Worm (Caenorhabditis elegans): ENCODE measurements around the gene tra-4.

The tra-4 gene

DNA sequence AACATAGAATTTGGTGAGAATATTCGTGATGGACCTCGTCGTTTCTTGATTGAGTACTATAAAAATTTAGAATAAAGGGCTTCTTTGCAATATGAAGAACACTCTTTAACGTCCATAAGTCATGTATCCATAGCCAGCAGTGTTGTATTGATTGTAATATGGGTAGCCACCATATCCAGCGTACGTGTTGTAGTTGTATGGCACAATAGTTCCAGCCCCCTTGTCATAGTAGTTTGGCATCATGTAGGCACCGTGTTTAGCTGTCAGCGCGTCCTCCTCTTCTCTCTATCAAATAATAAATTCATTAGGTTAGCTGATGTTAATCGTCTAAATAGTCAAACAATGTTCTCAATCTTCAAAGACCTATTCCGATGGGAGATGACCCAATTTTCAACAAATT is 15.9 kb upstream of the tra-4 start:
- TF ChIP-seq nhr-23 (tag; optimal IDR thresholded peaks at IDR 0.05) (peak; percentile 51), pqm-1 (tag; optimal IDR thresholded peaks at IDR 0.05) (no peak)

DNA sequence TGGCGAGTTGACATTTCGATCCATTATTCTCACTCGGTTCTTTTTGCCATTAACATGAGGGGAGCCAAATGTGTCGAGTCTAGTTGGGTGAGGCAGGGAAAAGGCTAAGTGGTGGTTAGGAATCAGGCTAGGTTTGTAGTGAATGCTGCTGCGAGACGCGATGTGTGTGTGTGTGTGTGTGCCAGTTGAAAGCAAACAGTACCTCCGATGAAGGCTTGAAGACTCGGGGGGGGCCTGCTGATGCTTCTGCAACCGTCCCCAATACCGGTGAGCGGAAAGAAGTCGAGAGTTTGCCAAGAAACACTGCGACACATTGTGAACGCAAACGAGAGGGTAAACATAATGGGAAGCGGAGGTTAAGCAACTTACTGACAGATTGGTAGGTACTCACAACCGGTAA is 13.6 kb upstream of the tra-4 start, which contains the start of gene F53B3.3:
Gene F53B3.3 (minus strand): TSS at position 101 of the 400 bp plus-strand sequence.
- TF ChIP-seq pha-4 (tag; optimal IDR thresholded peaks at IDR 0.05) (peak; percentile 43), daf-12 (tag; optimal IDR thresholded peaks at IDR 0.05) (no peak)

DNA sequence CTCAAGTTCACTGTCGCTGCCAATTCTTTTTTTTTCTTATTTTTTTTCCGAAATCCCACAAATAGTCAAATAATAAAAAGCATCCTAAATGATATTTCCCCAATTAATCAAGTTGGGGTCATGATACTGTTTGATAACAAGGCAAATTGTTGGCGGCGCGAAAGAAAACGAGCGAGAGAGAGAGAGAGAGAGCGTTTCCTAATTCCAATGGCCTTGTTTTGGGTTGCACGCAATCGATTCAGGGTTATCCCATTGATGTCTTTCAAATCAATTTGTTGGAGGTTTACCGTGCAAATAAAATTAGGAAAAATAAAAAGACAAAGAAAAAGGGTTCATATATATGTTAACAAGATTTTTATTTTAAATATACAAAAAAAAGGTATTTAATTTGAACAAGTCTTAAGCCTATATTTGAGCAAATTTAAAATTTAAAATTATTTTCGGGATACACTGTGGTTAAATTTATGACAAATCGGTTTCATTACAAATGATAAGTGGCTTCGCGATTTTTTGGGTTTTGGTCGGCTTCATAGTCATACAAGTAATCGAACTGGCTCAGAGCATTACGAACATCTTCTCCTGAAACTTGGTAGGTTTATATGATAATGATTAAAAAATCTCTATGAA is 8.3 kb upstream of the tra-4 start:
- TF ChIP-seq fkh-10 (GFP tag; optimal IDR thresholded peaks at IDR 0.05) (no peak), nhr-11 (tag; optimal IDR thresholded peaks at IDR 0.05) (no peak), ceh-28 (tag; optimal IDR thresholded peaks at IDR 0.05) (peak; percentile 13), pqm-1 (tag; optimal IDR thresholded peaks at IDR 0.05) (no peak), ceh-16 (tag; optimal IDR thresholded peaks at IDR 0.05) (no peak), elt-3 (tag; optimal IDR thresholded peaks at IDR 0.05) (peak in 1 of 3 experiments; percentile 74), nhr-12 (tag; optimal IDR thresholded peaks at IDR 0.05) (no peak), daf-12 (tag; optimal IDR thresholded peaks at IDR 0.05) (no peak), egl-5 (tag; optimal IDR thresholded peaks at IDR 0.05) (no peak), nhr-43 (tag; optimal IDR thresholded peaks at IDR 0.05; ENCODE audit: poor library complexity, severe bottlenecking) (peak; percentile 56), elt-1 (tag; optimal IDR thresholded peaks at IDR 0.05) (no peak), fos-1 (tag; optimal IDR thresholded peaks at IDR 0.05) (no peak), tbx-2 (tag; optimal IDR thresholded peaks at IDR 0.05) (peak; percentile 49), R02D3.7 (tag; optimal IDR thresholded peaks at IDR 0.05) (no peak), ama-1 (optimal IDR thresholded peaks at IDR 0.05) (peak; percentile 59), nhr-28 (tag; optimal IDR thresholded peaks at IDR 0.05) (no peak), nhr-25 (tag; optimal IDR thresholded peaks at IDR 0.05) (peak; percentile 48), lin-39 (tag; optimal IDR thresholded peaks at IDR 0.05) (no peak), ZK546.5 (tag; optimal IDR thresholded peaks at IDR 0.05) (no peak)

DNA sequence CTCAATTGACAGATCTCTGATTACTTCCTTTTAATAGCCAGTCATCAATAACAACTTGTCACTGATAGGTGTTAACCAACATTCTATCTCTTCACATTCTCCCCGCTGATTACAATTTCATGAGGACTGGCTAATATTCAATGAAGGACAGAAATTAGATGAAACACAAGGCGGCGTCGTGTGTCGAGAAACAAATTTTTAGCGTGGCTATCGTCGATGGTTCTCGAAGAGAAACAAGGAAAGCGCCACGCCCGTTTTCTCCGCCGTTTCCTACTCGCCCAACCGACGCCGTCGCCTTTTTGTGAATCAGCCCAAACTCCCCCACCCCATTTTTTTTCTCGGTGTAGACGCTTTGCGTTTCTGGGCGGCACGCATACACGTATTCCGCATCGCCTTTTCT is 6.5 kb upstream of the tra-4 start, which contains the start of gene F53B3.6:
Gene F53B3.6 (plus strand): TSS at position 284 of the 400 bp plus-strand sequence.
- TF ChIP-seq fkh-2 (tag; optimal IDR thresholded peaks at IDR 0.05) (no peak), lin-39 (tag; optimal IDR thresholded peaks at IDR 0.05) (no peak), nhr-43 (tag; optimal IDR thresholded peaks at IDR 0.05; ENCODE audit: poor library complexity, severe bottlenecking) (peak; percentile 44), nhr-23 (tag; optimal IDR thresholded peaks at IDR 0.05) (peak; percentile 13), nhr-25 (tag; optimal IDR thresholded peaks at IDR 0.05) (peak; percentile 36)

DNA sequence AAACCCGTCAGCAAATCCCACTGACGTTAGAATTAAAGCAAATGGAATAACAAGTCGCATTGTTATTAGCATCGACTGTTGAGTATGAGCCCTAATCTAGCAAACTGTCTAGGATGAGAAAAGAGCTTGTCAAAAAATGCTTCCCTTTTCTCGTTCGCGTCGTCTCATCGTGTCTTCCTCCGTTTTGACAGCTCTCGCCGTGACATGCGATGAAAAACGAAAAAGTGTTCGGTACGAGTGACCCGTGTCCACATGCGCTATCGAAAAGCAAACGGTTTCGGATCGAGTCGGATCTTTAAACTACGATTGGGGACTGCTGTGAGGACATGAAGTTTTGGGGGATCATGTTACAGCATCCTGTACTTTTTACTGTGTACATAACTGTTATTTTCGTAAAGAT is 5.0 kb upstream of the tra-4 start, which contains the start of gene comt-1:
Gene comt-1 (minus strand): TSS at position 101 of the 400 bp plus-strand sequence.
- no peak for TF ChIP-seq mml-1 (tag; optimal IDR thresholded peaks at IDR 0.05)
- TF ChIP-seq ztf-11 (tag; optimal IDR thresholded peaks at IDR 0.05): no peak
- TF ChIP-seq ceh-16 (tag; optimal IDR thresholded peaks at IDR 0.05): no peak
- TF ChIP-seq nhr-237 (tag; optimal IDR thresholded peaks at IDR 0.05): no peak
- TF ChIP-seq skn-1 (tag; optimal IDR thresholded peaks at IDR 0.05): no peak
- TF ChIP-seq nhr-23 (tag; optimal IDR thresholded peaks at IDR 0.05): no peak
- TF ChIP-seq fkh-10 (GFP tag; optimal IDR thresholded peaks at IDR 0.05): no peak
- TF ChIP-seq lin-15B (tag; optimal IDR thresholded peaks at IDR 0.05): no peak
- no peak for TF ChIP-seq nhr-67 (tag; optimal IDR thresholded peaks at IDR 0.05)
- no peak for TF ChIP-seq elt-1 (tag; optimal IDR thresholded peaks at IDR 0.05)
- TF ChIP-seq zag-1 (tag; optimal IDR thresholded peaks at IDR 0.05): no peak
- TF ChIP-seq egl-27 (tag; optimal IDR thresholded peaks at IDR 0.05): no peak
- no peak for TF ChIP-seq unc-39 (tag; optimal IDR thresholded peaks at IDR 0.05)
- no peak for TF ChIP-seq ama-1 (optimal IDR thresholded peaks at IDR 0.05)
- TF ChIP-seq nhr-11 (tag; optimal IDR thresholded peaks at IDR 0.05): no peak

DNA sequence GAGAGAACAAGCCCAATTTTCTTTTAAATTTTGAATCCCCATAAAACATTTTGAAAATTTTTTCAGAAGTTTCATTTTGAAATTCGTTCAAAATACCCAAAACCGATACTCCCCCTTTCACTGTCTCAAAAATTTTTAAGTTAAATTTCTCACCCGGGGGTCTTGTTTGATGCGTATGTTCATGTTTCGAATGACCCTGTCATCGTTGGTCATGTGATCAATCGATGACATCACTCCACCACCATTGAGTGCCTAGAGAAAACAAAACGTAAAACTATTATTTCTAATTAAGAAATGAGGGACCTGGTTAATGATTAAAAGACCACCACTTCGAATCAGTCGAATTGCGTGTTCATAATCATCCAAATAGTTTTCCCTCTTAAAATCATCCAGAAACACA is 977 bp upstream of the tra-4 start:
- TF ChIP-seq egl-27 (tag; optimal IDR thresholded peaks at IDR 0.05): no peak
- TF ChIP-seq nhr-12 (tag; optimal IDR thresholded peaks at IDR 0.05): no peak
- TF ChIP-seq ceh-28 (tag; optimal IDR thresholded peaks at IDR 0.05): no peak
- peak; percentile 22 for TF ChIP-seq nfya-1 (tag; optimal IDR thresholded peaks at IDR 0.05; ENCODE audit: insufficient read depth)
- TF ChIP-seq nhr-25 (tag; optimal IDR thresholded peaks at IDR 0.05): peak; percentile 77
- TF ChIP-seq fos-1 (tag; optimal IDR thresholded peaks at IDR 0.05): no peak
- TF ChIP-seq tbx-2 (tag; optimal IDR thresholded peaks at IDR 0.05): no peak
- no peak for TF ChIP-seq ceh-16 (tag; optimal IDR thresholded peaks at IDR 0.05)
- TF ChIP-seq sea-2 (GFP tag; optimal IDR thresholded peaks at IDR 0.05): no peak
- no peak for TF ChIP-seq daf-12 (tag; optimal IDR thresholded peaks at IDR 0.05)
- no peak for TF ChIP-seq ceh-9 (tag; optimal IDR thresholded peaks at IDR 0.05)
- no peak for TF ChIP-seq ZK546.5 (tag; optimal IDR thresholded peaks at IDR 0.05)
- peak; percentile 71 for TF ChIP-seq nhr-23 (tag; optimal IDR thresholded peaks at IDR 0.05)
- TF ChIP-seq nhr-237 (tag; optimal IDR thresholded peaks at IDR 0.05): no peak
- TF ChIP-seq mdl-1 (tag; optimal IDR thresholded peaks at IDR 0.05): no peak
- peak; percentile 23 for TF ChIP-seq nhr-43 (tag; optimal IDR thresholded peaks at IDR 0.05; ENCODE audit: poor library complexity, severe bottlenecking)
